Fruit fly (Drosophila melanogaster): ENCODE data around the gene 5PtaseI.

The 5PtaseI gene

dm6 chr3R:25039028-25039476 is 5.9 kb downstream of the 5PtaseI start, which contains the start of the genes Ythdf and bai (continued):
- TF ChIP-seq CG7556 (GFP tag; optimal IDR thresholded peaks at IDR 0.05) = no peak
- peak; percentile 30 for TF ChIP-seq Camta (GFP tag; optimal IDR thresholded peaks at IDR 0.05)
- peak; percentile 88 for TF ChIP-seq YL-1 (GFP tag; optimal IDR thresholded peaks at IDR 0.05)
- peak; percentile 86 for TF ChIP-seq CG14860 (GFP tag; IDR thresholded peaks at IDR 0.05; ENCODE audit: partially characterized antibody)
- peak; percentile 64; the same call in 1 of the 2 replicates for TF ChIP-seq slbo (GFP tag; IDR thresholded peaks at IDR 0.05)
- peak; percentile 17 for TF ChIP-seq HmgD (GFP tag; optimal IDR thresholded peaks at IDR 0.05)
- peak; percentile 48 for TF ChIP-seq Lhr (GFP tag; optimal IDR thresholded peaks at IDR 0.05)
- TF ChIP-seq CG9609 (GFP tag; optimal IDR thresholded peaks at IDR 0.05) = peak; percentile 21
- peak; percentile 91 for TF ChIP-seq knrl (GFP tag; IDR thresholded peaks at IDR 0.05; ENCODE audit: partially characterized antibody)
- no peak for TF ChIP-seq CG18619 (GFP tag; optimal IDR thresholded peaks at IDR 0.05)
- peak; percentile 72 for TF ChIP-seq tna (GFP tag; IDR thresholded peaks at IDR 0.05; ENCODE audit: partially characterized antibody)
- TF ChIP-seq CG4424 (GFP tag; optimal IDR thresholded peaks at IDR 0.05) = peak; percentile 39
- TF ChIP-seq Gug (GFP tag; IDR thresholded peaks at IDR 0.05) = no peak
- TF ChIP-seq tx (GFP tag; optimal IDR thresholded peaks at IDR 0.05) = peak; percentile 6
- peak; percentile 9 for TF ChIP-seq Sry-β (GFP tag; optimal IDR thresholded peaks at IDR 0.05)
- no peak for TF ChIP-seq CG14014 (GFP tag; IDR thresholded peaks at IDR 0.05)
- peak; percentile 25 for TF ChIP-seq MESR4 (GFP tag; optimal IDR thresholded peaks at IDR 0.05)
- peak; percentile 60 for TF ChIP-seq row (GFP tag; IDR thresholded peaks at IDR 0.05)
- peak; percentile 2 for TF ChIP-seq CG11398 (GFP tag; optimal IDR thresholded peaks at IDR 0.05)
- peak; percentile 65 for TF ChIP-seq Xbp1 (GFP tag; optimal IDR thresholded peaks at IDR 0.05)
- no peak for TF ChIP-seq CG2712 (tag; optimal IDR thresholded peaks at IDR 0.05)
- peak; percentile 23 for TF ChIP-seq CG33213 (GFP tag; optimal IDR thresholded peaks at IDR 0.05)
- peak; percentile 54 for TF ChIP-seq stwl (tag; optimal IDR thresholded peaks at IDR 0.05)
- TF ChIP-seq gro (GFP tag; optimal IDR thresholded peaks at IDR 0.05) = peak; percentile 35
- TF ChIP-seq Fer2 (tag; optimal IDR thresholded peaks at IDR 0.05) = no peak
- TF ChIP-seq slou (GFP tag; optimal IDR thresholded peaks at IDR 0.05) = peak; percentile 37
- TF ChIP-seq MBD-R2 (GFP tag; IDR thresholded peaks at IDR 0.05) = peak; percentile 59
- TF ChIP-seq sna (GFP tag; IDR thresholded peaks at IDR 0.05; ENCODE audit: partially characterized antibody) = peak; percentile 90
- peak; percentile 95 for TF ChIP-seq Sin3A (optimal IDR thresholded peaks at IDR 0.05)
- TF ChIP-seq Rfx (GFP tag; IDR thresholded peaks at IDR 0.05) = peak; percentile 55
- TF ChIP-seq mam (GFP tag; optimal IDR thresholded peaks at IDR 0.05) = peak; percentile 63
- TF ChIP-seq NfI (GFP tag; optimal IDR thresholded peaks at IDR 0.05) = no peak
- peak; percentile 91 for TF ChIP-seq Scr (GFP tag; IDR thresholded peaks at IDR 0.05; ENCODE audit: partially characterized antibody)
- TF ChIP-seq cas (GFP tag; IDR thresholded peaks at IDR 0.05) = no peak
- no peak for TF ChIP-seq CG6654 (GFP tag; optimal IDR thresholded peaks at IDR 0.05)
- TF ChIP-seq p53 (GFP tag; optimal IDR thresholded peaks at IDR 0.05) = no peak
- TF ChIP-seq CG3281 (GFP tag; optimal IDR thresholded peaks at IDR 0.05) = peak; percentile 56
- peak; percentile 79 for TF ChIP-seq sens (GFP tag)
- peak; percentile 87 for TF ChIP-seq inv (GFP tag; IDR thresholded peaks at IDR 0.05; ENCODE audit: partially characterized antibody)
- no peak for TF ChIP-seq CG8388 (GFP tag; optimal IDR thresholded peaks at IDR 0.05)
- TF ChIP-seq Dad (GFP tag; optimal IDR thresholded peaks at IDR 0.05) = peak; percentile 27
- TF ChIP-seq CG11456 (GFP tag; IDR thresholded peaks at IDR 0.05) = 0 out of 3 replicates have a peak, but pooled peaks have one; percentile 47
- peak; percentile 47 for TF ChIP-seq CG33557 (GFP tag; optimal IDR thresholded peaks at IDR 0.05)
- peak in 1 of 2 experiments; percentile 28 for TF ChIP-seq Pdp1 (GFP tag; optimal IDR thresholded peaks at IDR 0.05)
- peak; percentile 3 for TF ChIP-seq ftz-f1 (GFP tag; optimal IDR thresholded peaks at IDR 0.05)
- TF ChIP-seq Nf-YA (GFP tag; IDR thresholded peaks at IDR 0.05) = no peak
- peak; percentile 95 for TF ChIP-seq BEAF-32 (GFP tag; optimal IDR thresholded peaks at IDR 0.05)
